Worm (Caenorhabditis elegans): ENCODE results near the gene F41G4.8.

Gene F41G4.8

DNA sequence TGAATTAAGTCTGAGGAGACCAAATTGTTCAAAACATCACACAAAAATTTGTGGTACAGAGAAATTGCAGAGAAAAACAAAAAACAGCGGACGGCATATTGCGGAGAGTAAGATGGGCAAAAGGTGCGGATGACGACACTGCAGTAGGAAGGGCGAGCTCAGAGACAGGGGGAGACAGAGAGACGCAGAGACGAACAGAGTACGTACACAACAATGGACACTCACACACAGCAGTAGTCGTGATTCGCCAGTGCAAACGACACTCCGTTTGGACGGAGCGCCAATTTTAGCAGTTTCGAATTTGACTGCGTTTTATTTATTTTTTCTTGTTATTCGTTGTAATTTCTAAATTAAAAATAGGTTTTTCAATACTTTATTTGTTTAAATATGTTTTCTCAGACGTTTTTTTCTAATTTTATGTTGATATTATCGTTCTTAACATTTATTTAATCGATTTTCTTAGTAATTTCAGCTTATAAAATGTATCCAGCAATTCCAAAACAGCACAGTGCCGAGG lies 27.7 kb upstream of the F41G4.8 start, which contains the start of gene T20F7.1 (continued):
- TF ChIP-seq aha-1 (tag; optimal IDR thresholded peaks at IDR 0.05) (no peak), dpl-1 (GFP tag; optimal IDR thresholded peaks at IDR 0.05) (peak; percentile 6 to 54 (median 49)), ceh-82 (tag; optimal IDR thresholded peaks at IDR 0.05) (peak; percentile 37 to 80 (median 56)), mdl-1 (tag; optimal IDR thresholded peaks at IDR 0.05) (peak in 1 of 2 experiments; percentile 70), tlp-1 (tag; optimal IDR thresholded peaks at IDR 0.05) (no peak), C34B4.2 (tag; optimal IDR thresholded peaks at IDR 0.05) (no peak), ztf-4 (tag; optimal IDR thresholded peaks at IDR 0.05) (peak; percentile 4), ets-5 (GFP tag; IDR thresholded peaks at IDR 0.05) (no peak), pag-3 (tag; optimal IDR thresholded peaks at IDR 0.05; ENCODE audit: borderline replicate concordance, insufficient read depth) (peak; percentile 74), F16B12.6 (tag; optimal IDR thresholded peaks at IDR 0.05) (no peak), elt-3 (tag; optimal IDR thresholded peaks at IDR 0.05) (peak in 2 of 6 experiments; percentile 40 to 53), nhr-85 (tag) (peak; percentile 48), tbx-2 (tag; optimal IDR thresholded peaks at IDR 0.05) (peak; percentile 73), ceh-63 (GFP tag; optimal IDR thresholded peaks at IDR 0.05) (no peak), egl-13 (tag; optimal IDR thresholded peaks at IDR 0.05) (no peak), lin-14 (GFP tag; optimal IDR thresholded peaks at IDR 0.05) (peak; percentile 91), unc-130 (tag; optimal IDR thresholded peaks at IDR 0.05) (peak; percentile 63), nhr-71 (tag; optimal IDR thresholded peaks at IDR 0.05) (peak; percentile 90), jun-1 (tag; optimal IDR thresholded peaks at IDR 0.05) (peak; percentile 16), xbp-1 (tag; optimal IDR thresholded peaks at IDR 0.05) (peak; percentile 60), lsy-2 (tag; optimal IDR thresholded peaks at IDR 0.05) (peak; percentile 55 to 77), unc-86 (tag; optimal IDR thresholded peaks at IDR 0.05) (peak; percentile 56), nhr-47 (tag; optimal IDR thresholded peaks at IDR 0.05) (peak; percentile 81), efl-1 (optimal IDR thresholded peaks at IDR 0.05) (peak; percentile 50 to 61), efl-1 (GFP tag; optimal IDR thresholded peaks at IDR 0.05 in 1 of 2) (peak; percentile 30 to 94), lin-15B (tag; optimal IDR thresholded peaks at IDR 0.05) (peak; percentile 2), nhr-11 (tag; optimal IDR thresholded peaks at IDR 0.05) (no peak), C04F5.9 (tag; optimal IDR thresholded peaks at IDR 0.05) (no peak), nhr-19 (GFP tag; conservative IDR thresholded peaks at IDR 0.05) (peak; percentile 88), nhr-90 (tag; optimal IDR thresholded peaks at IDR 0.05; ENCODE audit: poor library complexity) (peak; percentile 68), irx-1 (tag; optimal IDR thresholded peaks at IDR 0.05) (peak; percentile 41), rnt-1 (tag; optimal IDR thresholded peaks at IDR 0.05) (peak; percentile 78), dsc-1 (tag; optimal IDR thresholded peaks at IDR 0.05) (peak; percentile 53)

DNA sequence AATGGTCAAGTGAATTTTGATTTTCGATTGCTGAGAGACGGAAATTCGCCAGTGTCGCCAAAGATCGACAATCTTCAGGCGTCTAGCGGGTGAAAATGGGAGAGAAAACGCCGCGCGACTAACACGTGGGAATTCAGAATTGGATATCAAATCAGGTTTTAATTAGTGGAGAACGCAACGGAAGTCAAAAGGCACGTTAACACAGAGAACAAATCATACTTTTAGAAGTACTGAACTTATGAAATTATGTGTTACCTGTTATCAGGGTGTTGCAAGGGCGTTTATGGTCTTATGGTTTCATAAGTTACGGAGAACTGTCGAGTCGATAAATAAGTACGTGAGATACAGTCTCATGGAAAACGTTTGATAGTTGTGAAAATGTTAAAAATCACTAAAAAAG lies 26.5 kb upstream of the F41G4.8 start:
- TF ChIP-seq hlh-4 (tag; optimal IDR thresholded peaks at IDR 0.05) (no peak), mdl-1 (tag; optimal IDR thresholded peaks at IDR 0.05) (peak in 1 of 2 experiments; percentile 36), nhr-85 (tag) (peak; percentile 89), rnt-1 (tag; optimal IDR thresholded peaks at IDR 0.05) (no peak), efl-1 (optimal IDR thresholded peaks at IDR 0.05) (no peak), efl-1 (GFP tag; optimal IDR thresholded peaks at IDR 0.05 in 1 of 2) (peak in 1 of 2 experiments; percentile 27), ceh-8 (GFP tag; optimal IDR thresholded peaks at IDR 0.05) (no peak), nhr-71 (tag; optimal IDR thresholded peaks at IDR 0.05) (peak; percentile 66), nhr-90 (tag; optimal IDR thresholded peaks at IDR 0.05; ENCODE audit: poor library complexity) (peak; percentile 31), elt-3 (tag; optimal IDR thresholded peaks at IDR 0.05) (peak in 2 of 6 experiments; percentile 59 to 64), fkh-4 (tag; optimal IDR thresholded peaks at IDR 0.05; ENCODE audit: borderline replicate concordance) (no peak), irx-1 (tag; optimal IDR thresholded peaks at IDR 0.05) (no peak), unc-86 (tag; optimal IDR thresholded peaks at IDR 0.05) (no peak), blmp-1 (tag; optimal IDR thresholded peaks at IDR 0.05) (peak; percentile 95), lir-3 (tag; optimal IDR thresholded peaks at IDR 0.05; ENCODE audit: poor library complexity) (no peak), ets-5 (GFP tag; IDR thresholded peaks at IDR 0.05) (no peak), nhr-20 (tag; optimal IDR thresholded peaks at IDR 0.05) (peak; percentile 72), lsy-2 (tag; optimal IDR thresholded peaks at IDR 0.05) (no peak), mep-1 (tag; optimal IDR thresholded peaks at IDR 0.05) (no peak), dpl-1 (GFP tag; optimal IDR thresholded peaks at IDR 0.05) (no peak), fkh-10 (GFP tag; optimal IDR thresholded peaks at IDR 0.05) (no peak), tbx-2 (tag; optimal IDR thresholded peaks at IDR 0.05) (peak; percentile 48), mab-9 (GFP tag; IDR thresholded peaks at IDR 0.05) (no peak), snpc-4 (tag; optimal IDR thresholded peaks at IDR 0.05) (no peak), hpl-2 (GFP tag; optimal IDR thresholded peaks at IDR 0.05) (no peak), elt-2 (tag; optimal IDR thresholded peaks at IDR 0.05) (peak; percentile 32), zip-4 (GFP tag; optimal IDR thresholded peaks at IDR 0.05) (no peak), aly-2 (tag; optimal IDR thresholded peaks at IDR 0.05) (no peak), snu-23 (GFP tag; optimal IDR thresholded peaks at IDR 0.05) (peak; percentile 43), nhr-47 (tag; optimal IDR thresholded peaks at IDR 0.05) (peak; percentile 4), lin-35 (GFP tag; optimal IDR thresholded peaks at IDR 0.05) (peak in 1 of 2 experiments; percentile 69), lin-14 (GFP tag; optimal IDR thresholded peaks at IDR 0.05) (peak; percentile 75)
